Worm (Caenorhabditis elegans) whole organism, young adult: ENCODE measurements around the gene T04A8.7.
A peak's percentile ranks its signal among the peaks of the same experiment; 100 is the strongest.

ENCODE experiments used
- B0035.1 ChIP-seq: sonication (generic microtip); optimal IDR thresholded peaks from 2 replicates; lab custom pipeline; 2016; ENCODE audit warnings: missing genetic modification characterization, mild to moderate bottlenecking, missing compliant biosample characterization, missing genotype, missing genetic modification reagents
- B0261.1 ChIP-seq: sonication (generic microtip); optimal IDR thresholded peaks from 2 replicates; lab custom pipeline; 2016; ENCODE audit warnings: mild to moderate bottlenecking, missing genetic modification characterization, moderate library complexity, missing compliant biosample characterization
- C06A6.2 ChIP-seq: fragments of 200-800 bp; sonication (Bioruptor generic); conservative IDR thresholded peaks from 2 replicates; pipeline ENCODE4 v1.3.6; 2022; ENCODE audit warnings: missing genetic modification characterization, missing compliant biosample characterization
- F49E8.2 ChIP-seq: sonication (generic microtip); optimal IDR thresholded peaks from 3 replicates; lab custom pipeline; 2017; ENCODE audit warnings: missing genetic modification characterization, mild to moderate bottlenecking, missing compliant biosample characterization, antibody characterized with exemption, moderate library complexity; ENCODE audit not compliant: insufficient read depth
- F55B11.4 ChIP-seq: sonication (generic microtip); optimal IDR thresholded peaks from 2 replicates; lab custom pipeline; 2016; ENCODE audit warnings: missing compliant biosample characterization, missing genetic modification characterization, borderline replicate concordance; ENCODE audit not compliant: insufficient read depth
- K12H6.12 ChIP-seq: fragments of 200-800 bp; sonication (Bioruptor generic); optimal IDR thresholded peaks from 2 replicates; lab custom pipeline; 2018; ENCODE audit warnings: mild to moderate bottlenecking, missing genetic modification characterization, missing compliant biosample characterization
- T26A5.8 ChIP-seq: sonication (generic microtip); optimal IDR thresholded peaks from 2 replicates; lab custom pipeline; 2016; ENCODE audit warnings: missing genetic modification characterization, missing compliant biosample characterization
- Y56A3A.18 ChIP-seq: fragments of 200-800 bp; sonication (Bioruptor generic); IDR thresholded peaks from 2 replicates; pipeline ENCODE4 v1.3.6; 2022; ENCODE audit warnings: missing genetic modification reagents, missing genetic modification characterization, missing compliant biosample characterization
- aptf-2 ChIP-seq: fragments of 200-800 bp; sonication (Bioruptor generic); conservative IDR thresholded peaks from 2 replicates; pipeline ENCODE4 v1.3.6; 2022; ENCODE audit warnings: missing genetic modification reagents, missing genetic modification characterization, missing compliant biosample characterization
- aptf-3 ChIP-seq: fragments of 200-800 bp; sonication (Bioruptor generic); IDR thresholded peaks from 2 replicates; pipeline ENCODE4 v1.3.6; 2022; ENCODE audit warnings: missing genetic modification characterization, missing compliant biosample characterization
- cebp-1 ChIP-seq, 2 experiments: fragments of 200-800 bp in 1 of 2; sonication (Bioruptor generic) in 1 of 2; sonication (generic microtip) in 1 of 2; IDR thresholded peaks in 1 of 2; optimal IDR thresholded peaks in 1 of 2; 2 replicates each; pipeline versions ENCODE4 v1.3.6 to Lab custom; 2017 to 2022; ENCODE audit warnings: missing compliant biosample characterization in 2 of 2, missing genetic modification characterization in 2 of 2, mild to moderate bottlenecking in 1 of 2, missing genetic modification reagents in 1 of 2, moderate library complexity in 1 of 2
- ceh-100 ChIP-seq: fragments of 200-800 bp; sonication (Bioruptor generic); IDR thresholded peaks from 2 replicates; pipeline ENCODE4 v1.3.6; 2022; ENCODE audit warnings: missing genetic modification reagents, missing genetic modification characterization, missing compliant biosample characterization
- ceh-27 ChIP-seq: fragments of 200-800 bp; sonication (Bioruptor generic); optimal IDR thresholded peaks from 2 replicates; lab custom pipeline; 2018; ENCODE audit warnings: mild to moderate bottlenecking, missing genetic modification characterization, moderate library complexity, missing compliant biosample characterization
- ceh-40 ChIP-seq: fragments of 200-800 bp; sonication (Bioruptor generic); IDR thresholded peaks from 2 replicates; pipeline ENCODE4 v1.3.6; 2022; ENCODE audit warnings: missing genetic modification characterization, missing compliant biosample characterization
- ceh-58 ChIP-seq: fragments of 200-800 bp; sonication (Bioruptor generic); IDR thresholded peaks from 2 replicates; pipeline ENCODE4 v1.3.6; 2022; ENCODE audit warnings: missing genetic modification characterization, missing compliant biosample characterization
- chd-7 ChIP-seq: sonication (generic microtip); optimal IDR thresholded peaks from 2 replicates; lab custom pipeline; 2016; ENCODE audit warnings: mild to moderate bottlenecking, missing genetic modification characterization, moderate library complexity, missing compliant biosample characterization
- ekl-4 ChIP-seq: fragments of 200-800 bp; sonication (Bioruptor generic); IDR thresholded peaks from 2 replicates; pipeline ENCODE4 v1.3.6; 2022; ENCODE audit warnings: missing genetic modification reagents, missing genetic modification characterization, missing compliant biosample characterization
- gei-17 ChIP-seq: fragments of 200-800 bp; sonication (Bioruptor generic); optimal IDR thresholded peaks from 2 replicates; lab custom pipeline; 2018; ENCODE audit warnings: mild to moderate bottlenecking, missing genetic modification characterization, missing compliant biosample characterization
- hlh-12 ChIP-seq: sonication (generic microtip); optimal IDR thresholded peaks from 2 replicates; lab custom pipeline; 2016; ENCODE audit warnings: missing genetic modification characterization, missing compliant biosample characterization
- hlh-26 ChIP-seq: fragments of 200-800 bp; sonication (Bioruptor generic); conservative IDR thresholded peaks from 2 replicates; pipeline ENCODE4 v1.3.6; 2022; ENCODE audit warnings: missing genetic modification reagents, missing genetic modification characterization, missing compliant biosample characterization
- hmg-1.2 ChIP-seq: fragments of 200-800 bp; sonication (Bioruptor generic); IDR thresholded peaks from 2 replicates; pipeline ENCODE4 v1.3.6; 2022; ENCODE audit warnings: missing genetic modification reagents, missing genetic modification characterization, missing compliant biosample characterization
- lin-35 ChIP-seq, 3 experiments: fragments of 150-350 bp in 2 of 3; sonication (generic microtip) in 1 of 3; optimal IDR thresholded peaks; 2 replicates each; lab custom pipeline; 2014 to 2018; ENCODE audit warnings: missing biosample characterization in 3 of 3, missing genetic modification characterization in 3 of 3, missing genetic modification reagents in 3 of 3
- lin-40 ChIP-seq: sonication (generic microtip); optimal IDR thresholded peaks from 2 replicates; lab custom pipeline; 2016; ENCODE audit warnings: missing genetic modification characterization, mild to moderate bottlenecking, missing compliant biosample characterization, missing genotype, missing genetic modification reagents
- lin-54 ChIP-seq: fragments of 200-800 bp; sonication (Bioruptor generic); optimal IDR thresholded peaks from 2 replicates; lab custom pipeline; 2018; ENCODE audit warnings: mild to moderate bottlenecking, missing genetic modification characterization, missing compliant biosample characterization
- lir-1 ChIP-seq: fragments of 200-800 bp; sonication (Bioruptor generic); conservative IDR thresholded peaks from 2 replicates; pipeline ENCODE4 v1.3.6; 2022; ENCODE audit warnings: missing genetic modification reagents, missing genetic modification characterization, missing compliant biosample characterization
- lsl-1 ChIP-seq: fragments of 200-800 bp; sonication (Bioruptor generic); optimal IDR thresholded peaks from 2 replicates; lab custom pipeline; 2018; ENCODE audit warnings: mild to moderate bottlenecking, missing genetic modification characterization, moderate library complexity, missing compliant biosample characterization
- lsy-27 ChIP-seq: sonication (generic microtip); optimal IDR thresholded peaks from 2 replicates; lab custom pipeline; 2017; ENCODE audit warnings: missing genetic modification characterization, mild to moderate bottlenecking, missing compliant biosample characterization, antibody characterized with exemption, missing genotype, borderline replicate concordance; ENCODE audit not compliant: insufficient read depth
- mcd-1 ChIP-seq: fragments of 200-800 bp; sonication (Bioruptor generic); IDR thresholded peaks from 2 replicates; pipeline ENCODE4 v1.3.6; 2022; ENCODE audit warnings: missing genetic modification reagents, missing genetic modification characterization, missing compliant biosample characterization
- nfya-2 ChIP-seq: fragments of 200-800 bp; sonication (Bioruptor generic); IDR thresholded peaks from 2 replicates; pipeline ENCODE4 v1.3.6; 2022; ENCODE audit warnings: missing genetic modification reagents, missing genetic modification characterization, missing compliant biosample characterization
- nfyb-1 ChIP-seq: fragments of 200-800 bp; sonication (Bioruptor generic); IDR thresholded peaks from 2 replicates; pipeline ENCODE4 v1.3.6; 2022; ENCODE audit warnings: missing genetic modification reagents, missing genetic modification characterization, missing compliant biosample characterization
- nhr-120 ChIP-seq: fragments of 200-800 bp; sonication (Bioruptor generic); IDR thresholded peaks from 2 replicates; pipeline ENCODE4 v1.3.6; 2022; ENCODE audit warnings: missing genetic modification characterization, missing compliant biosample characterization
- nhr-90 ChIP-seq: sonication (generic microtip); optimal IDR thresholded peaks from 2 replicates; lab custom pipeline; 2016; ENCODE audit warnings: missing genotype, mild to moderate bottlenecking, missing genetic modification characterization, missing compliant biosample characterization
- rec-8 ChIP-seq, 2 experiments: sonication (generic microtip); optimal IDR thresholded peaks; 2 replicates each; lab custom pipeline; 2016; ENCODE audit warnings: mild to moderate bottlenecking in 2 of 2, missing genetic modification characterization in 2 of 2, missing genetic modification reagents in 2 of 2, missing genotype in 2 of 2, missing biosample characterization in 1 of 2, missing compliant biosample characterization in 1 of 2, moderate library complexity in 1 of 2
- snpc-3.4 ChIP-seq: sonication (generic microtip); optimal IDR thresholded peaks from 2 replicates; lab custom pipeline; 2017; ENCODE audit warnings: missing genetic modification characterization, mild to moderate bottlenecking, missing compliant biosample characterization, antibody characterized with exemption, moderate library complexity, missing genotype, missing genetic modification reagents
- snpc-4 ChIP-seq, 5 experiments: fragments of 150-350 bp in 1 of 5; sonication (generic microtip) in 4 of 5; optimal IDR thresholded peaks; 2 replicates each; lab custom pipeline; 2014 to 2018; ENCODE audit warnings: missing genetic modification characterization in 5 of 5, missing biosample characterization in 3 of 5, antibody characterized with exemption in 2 of 5, mild to moderate bottlenecking in 2 of 5, missing compliant biosample characterization in 2 of 5, missing genotype in 2 of 5, moderate library complexity in 2 of 5, missing genetic modification reagents in 1 of 5
- somi-1 ChIP-seq: fragments of 200-800 bp; sonication (Bioruptor generic); optimal IDR thresholded peaks from 2 replicates; lab custom pipeline; 2018; ENCODE audit warnings: mild to moderate bottlenecking, missing genetic modification characterization, missing compliant biosample characterization
- unc-62 ChIP-seq: fragments of 150-350 bp; optimal IDR thresholded peaks from 2 replicates; lab custom pipeline; 2014; ENCODE audit warnings: missing biosample characterization, missing genetic modification reagents, missing genetic modification characterization
- ztf-18 ChIP-seq: sonication (generic microtip); optimal IDR thresholded peaks from 2 replicates; lab custom pipeline; 2016; ENCODE audit warnings: missing genotype, mild to moderate bottlenecking, missing genetic modification characterization, missing compliant biosample characterization
- ztf-22 ChIP-seq: fragments of 200-800 bp; sonication (Bioruptor generic); optimal IDR thresholded peaks from 2 replicates; lab custom pipeline; 2018; ENCODE audit warnings: mild to moderate bottlenecking, missing genetic modification characterization, moderate library complexity, missing compliant biosample characterization
- ztf-26 ChIP-seq: sonication (generic microtip); optimal IDR thresholded peaks from 2 replicates; lab custom pipeline; 2017; ENCODE audit warnings: missing genetic modification characterization, missing compliant biosample characterization

T04A8.7 gene

DNA sequence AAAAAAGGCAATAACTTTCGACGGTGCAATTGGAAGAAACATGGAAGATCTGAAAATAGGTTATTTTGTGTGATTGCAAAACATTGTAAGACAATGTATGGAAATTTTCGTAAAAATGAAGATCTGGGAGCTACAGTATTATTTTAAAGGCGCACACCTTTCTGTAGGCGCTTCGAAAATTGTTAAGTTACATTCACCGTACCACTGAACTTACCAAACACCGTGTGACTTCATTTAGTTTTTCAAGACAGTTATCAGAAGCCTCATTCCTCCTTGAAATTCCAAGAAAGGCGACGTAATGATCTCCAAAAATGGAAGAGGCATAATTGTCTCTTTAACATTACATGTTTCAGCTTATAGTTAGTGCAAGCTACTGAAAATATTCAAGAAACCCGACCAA, 41.2 kb upstream of the T04A8.7 start (continued):
- TF ChIP-seq aptf-2 (GFP tag; lab: Robert Waterston, UW), result no peak
- peak; percentile 17; the same call in 1 of the 2 replicates for TF ChIP-seq nfya-2 (GFP tag; lab: Robert Waterston, UW)
- no peak for TF ChIP-seq ceh-58 (GFP tag; lab: Robert Waterston, UW)
- TF ChIP-seq lir-1 (GFP tag; lab: Robert Waterston, UW), result peak; percentile 8; the same call in 1 of the 2 replicates

DNA sequence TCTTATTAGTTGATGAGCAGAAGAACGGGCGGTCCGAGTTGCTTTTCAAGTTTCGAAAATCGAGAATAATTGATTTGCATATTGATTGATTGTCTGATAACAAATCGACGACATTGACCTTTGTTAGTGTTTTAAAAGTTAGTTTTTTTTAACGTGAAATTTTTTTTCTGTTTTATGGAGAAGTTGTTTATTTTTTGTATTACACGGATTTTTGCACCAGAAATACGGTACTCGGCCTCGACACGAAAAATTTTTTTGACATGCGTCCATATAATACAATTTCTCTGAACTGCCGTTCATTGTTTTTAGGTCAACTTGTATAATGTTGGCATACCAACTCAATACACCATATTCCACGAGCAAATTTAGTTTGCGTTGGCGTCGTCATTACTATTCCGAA, 39.8 kb upstream of the T04A8.7 start, which contains the start of gene T23F11.2:
T23F11.2 (minus strand) TSS at position 101 of the 400 bp plus-strand sequence.
- TF ChIP-seq Y56A3A.18 (GFP tag; lab: Robert Waterston, UW) (no peak), chd-7 (tag; lab: Kevin White, UChicago) (no peak), snpc-4 (GFP tag; optimal IDR thresholded peaks at IDR 0.05; lab: Kevin White, UChicago) (no peak), snpc-4 (tag; optimal IDR thresholded peaks at IDR 0.05; lab: Kevin White, UChicago) (no peak), aptf-3 (GFP tag; lab: Robert Waterston, UW) (no peak), ztf-26 (no peak), nhr-120 (GFP tag; lab: Robert Waterston, UW) (no peak), lsy-27 (tag; lab: Kevin White, UChicago) (no peak), snpc-3.4 (tag; lab: Kevin White, UChicago) (no peak), K12H6.12 (tag; lab: Kevin White, UChicago) (no peak), somi-1 (GFP tag; lab: Kevin White, UChicago) (no peak), ekl-4 (GFP tag; lab: Robert Waterston, UW) (no peak), ceh-100 (GFP tag; lab: Robert Waterston, UW) (no peak), nfyb-1 (GFP tag; lab: Robert Waterston, UW) (no peak), unc-62 (GFP tag; lab: Kevin White, UChicago) (no peak), B0035.1 (tag; lab: Kevin White, UChicago) (no peak), hlh-26 (GFP tag; lab: Robert Waterston, UW) (no peak), F55B11.4 (tag; lab: Kevin White, UChicago) (no peak)

DNA sequence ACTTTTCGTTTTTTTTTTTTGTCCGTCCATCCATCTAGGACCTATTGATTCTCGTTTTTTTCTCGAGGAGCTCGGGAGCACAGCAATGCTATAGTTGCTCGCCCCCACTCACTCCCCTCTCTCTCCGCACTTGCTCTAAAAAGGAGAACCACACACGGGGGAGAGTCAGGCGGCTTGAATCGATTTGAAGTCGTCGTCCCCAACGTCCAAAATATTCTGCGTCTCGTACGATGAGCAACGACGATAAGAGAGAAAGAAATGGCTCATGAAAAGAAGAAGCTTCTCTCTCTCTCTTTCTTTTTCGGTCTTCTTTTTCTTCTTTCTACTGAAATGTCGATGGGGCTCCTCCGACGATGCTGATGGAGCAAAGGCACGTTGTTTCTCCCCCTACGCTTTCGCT, 38.7 kb upstream of the T04A8.7 start:
- TF ChIP-seq lin-35 (GFP tag; optimal IDR thresholded peaks at IDR 0.05; lab: Kevin White, UChicago), result peak in 1 of 3 experiments; percentile 51
- TF ChIP-seq ztf-18 (tag; lab: Kevin White, UChicago), result no peak
- TF ChIP-seq cebp-1 (GFP tag; IDR thresholded peaks at IDR 0.05; lab: Robert Waterston, UW), result no peak
- TF ChIP-seq cebp-1 (tag; optimal IDR thresholded peaks at IDR 0.05; lab: Kevin White, UChicago), result peak; percentile 39
- TF ChIP-seq mcd-1 (GFP tag; lab: Robert Waterston, UW), result peak; percentile 16; the same call in 1 of the 2 replicates
- peak; percentile 41 for TF ChIP-seq ceh-27 (GFP tag; lab: Kevin White, UChicago)
- no peak for TF ChIP-seq hlh-12 (tag; lab: Kevin White, UChicago)
- 0 out of 2 replicates have a peak, but pooled peaks have one; percentile 25 for TF ChIP-seq ekl-4 (GFP tag; lab: Robert Waterston, UW)
- peak; percentile 57 for TF ChIP-seq K12H6.12 (tag; lab: Kevin White, UChicago)
- TF ChIP-seq ceh-100 (GFP tag; lab: Robert Waterston, UW), result no peak
- TF ChIP-seq nhr-90 (tag; lab: Kevin White, UChicago), result no peak
- TF ChIP-seq ceh-40 (GFP tag; lab: Robert Waterston, UW), result no peak
- peak; percentile 13 for TF ChIP-seq lin-40 (tag; lab: Kevin White, UChicago)

DNA sequence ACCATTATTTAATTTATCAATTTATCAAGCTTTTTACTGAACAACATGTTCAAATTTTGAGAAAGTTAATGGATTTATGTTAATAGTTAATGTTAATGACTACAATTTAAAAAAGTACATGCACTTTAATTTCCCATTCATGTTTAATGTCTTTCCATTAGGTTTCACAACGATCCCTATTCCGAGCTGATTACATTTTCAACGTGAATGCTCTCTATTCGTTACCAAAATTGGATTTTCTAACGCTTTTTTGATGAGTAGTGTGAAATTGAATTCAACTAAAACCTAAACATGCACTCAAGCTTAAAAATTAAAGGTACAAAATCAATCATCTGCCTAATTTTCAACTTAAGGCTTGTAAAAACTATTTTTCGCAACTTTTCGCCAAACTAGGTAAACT, 37.8 kb upstream of the T04A8.7 start:
- TF ChIP-seq lin-54 (GFP tag; lab: Kevin White, UChicago) (no peak), T26A5.8 (tag; lab: Kevin White, UChicago) (no peak), B0261.1 (tag; lab: Kevin White, UChicago) (no peak), gei-17 (GFP tag; lab: Kevin White, UChicago) (no peak), F49E8.2 (tag; lab: Kevin White, UChicago) (no peak), nfya-2 (GFP tag; lab: Robert Waterston, UW) (no peak), lin-35 (GFP tag; optimal IDR thresholded peaks at IDR 0.05; lab: Kevin White, UChicago) (no peak), rec-8 (tag; optimal IDR thresholded peaks at IDR 0.05; lab: Kevin White, UChicago) (no peak), hmg-1.2 (GFP tag; lab: Robert Waterston, UW) (no peak), C06A6.2 (no peak), ztf-22 (GFP tag; lab: Kevin White, UChicago) (no peak), K12H6.12 (tag; lab: Kevin White, UChicago) (no peak), lsl-1 (GFP tag; lab: Kevin White, UChicago) (no peak)
